Worm (Caenorhabditis elegans) whole organism, mixed stage, embryonic: Measurements from ENCODE around the gene clec-63.

ENCODE experiments used
- M03D4.4 ChIP-seq: sonication (generic microtip); optimal IDR thresholded peaks from 2 replicates; lab custom pipeline; 2017; ENCODE audit warnings: mild to moderate bottlenecking, missing genetic modification characterization, missing compliant biosample characterization
- bed-3 ChIP-seq: fragments of 200-800 bp; sonication (Bioruptor generic); optimal IDR thresholded peaks from 3 replicates; lab custom pipeline; 2018; ENCODE audit warnings: mild to moderate bottlenecking, missing genetic modification characterization, moderate library complexity, missing compliant biosample characterization
- blmp-1 ChIP-seq: fragments of 150-350 bp; optimal IDR thresholded peaks from 2 replicates; lab custom pipeline; 2014; ENCODE audit warnings: missing biosample characterization, missing genetic modification characterization
- ceh-39 ChIP-seq: fragments of 150-350 bp; optimal IDR thresholded peaks from 2 replicates; lab custom pipeline; 2014; ENCODE audit warnings: missing biosample characterization, missing genetic modification characterization
- ceh-43 ChIP-seq: fragments of 200-800 bp; sonication (Bioruptor generic); optimal IDR thresholded peaks from 2 replicates; lab custom pipeline; 2018; ENCODE audit warnings: mild to moderate bottlenecking, missing genetic modification characterization, moderate library complexity, missing compliant biosample characterization
- ceh-83 ChIP-seq: fragments of 200-800 bp; sonication (Bioruptor generic); optimal IDR thresholded peaks from 2 replicates; lab custom pipeline; 2018; ENCODE audit warnings: mild to moderate bottlenecking, missing genetic modification characterization, missing compliant biosample characterization
- ces-1 ChIP-seq: fragments of 150-350 bp; optimal IDR thresholded peaks from 2 replicates; lab custom pipeline; 2014; ENCODE audit warnings: missing biosample characterization, missing genetic modification reagents, missing genetic modification characterization
- cnd-1 ChIP-seq: fragments of 200-800 bp; sonication (Bioruptor generic); optimal IDR thresholded peaks from 2 replicates; lab custom pipeline; 2018; ENCODE audit warnings: mild to moderate bottlenecking, missing genetic modification characterization, missing compliant biosample characterization
- drap-1 ChIP-seq: fragments of 200-800 bp; sonication (Bioruptor generic); optimal IDR thresholded peaks from 3 replicates; lab custom pipeline; 2018; ENCODE audit warnings: mild to moderate bottlenecking, missing genetic modification characterization, missing compliant biosample characterization
- elt-1 ChIP-seq: sonication (generic microtip); optimal IDR thresholded peaks from 2 replicates; lab custom pipeline; 2017; ENCODE audit warnings: missing genetic modification characterization, mild to moderate bottlenecking, missing compliant biosample characterization, antibody characterized with exemption, moderate library complexity, borderline replicate concordance; ENCODE audit not compliant: insufficient read depth
- flh-1 ChIP-seq: fragments of 200-800 bp; sonication (Bioruptor generic); optimal IDR thresholded peaks from 2 replicates; lab custom pipeline; 2018; ENCODE audit warnings: mild to moderate bottlenecking, missing genetic modification characterization, moderate library complexity, missing compliant biosample characterization
- ham-2 ChIP-seq: fragments of 200-800 bp; sonication (Bioruptor generic); optimal IDR thresholded peaks from 2 replicates; lab custom pipeline; 2018; ENCODE audit warnings: mild to moderate bottlenecking, missing genetic modification characterization, missing compliant biosample characterization
- hlh-1 ChIP-seq: fragments of 150-350 bp; optimal IDR thresholded peaks from 2 replicates; lab custom pipeline; 2014; ENCODE audit warnings: missing biosample characterization, missing genetic modification reagents, missing genetic modification characterization
- lin-32 ChIP-seq: fragments of 200-800 bp; sonication (Bioruptor generic); optimal IDR thresholded peaks from 2 replicates; lab custom pipeline; 2018; ENCODE audit warnings: mild to moderate bottlenecking, missing genetic modification characterization, missing compliant biosample characterization
- lsy-2 ChIP-seq: fragments of 150-350 bp; optimal IDR thresholded peaks from 2 replicates; lab custom pipeline; 2014; ENCODE audit warnings: missing biosample characterization, missing genetic modification characterization
- mab-5 ChIP-seq: fragments of 150-350 bp; optimal IDR thresholded peaks from 2 replicates; lab custom pipeline; 2014; ENCODE audit warnings: missing biosample characterization, missing genetic modification characterization
- mep-1 ChIP-seq: fragments of 150-350 bp; optimal IDR thresholded peaks from 2 replicates; lab custom pipeline; 2017; ENCODE audit warnings: missing biosample characterization, missing genetic modification reagents, missing genetic modification characterization, inconsistent platforms
- mls-2 ChIP-seq: sonication (generic microtip); optimal IDR thresholded peaks from 2 replicates; lab custom pipeline; 2016; ENCODE audit warnings: mild to moderate bottlenecking, missing genetic modification characterization, moderate library complexity, missing compliant biosample characterization
- nhr-12 ChIP-seq: fragments of 150-350 bp; optimal IDR thresholded peaks from 2 replicates; lab custom pipeline; 2014; ENCODE audit warnings: missing biosample characterization, missing genetic modification characterization
- nhr-2 ChIP-seq: fragments of 150-350 bp; optimal IDR thresholded peaks from 2 replicates; lab custom pipeline; 2014; ENCODE audit warnings: missing biosample characterization, missing genetic modification characterization
- nhr-237 ChIP-seq: fragments of 150-350 bp; optimal IDR thresholded peaks from 2 replicates; lab custom pipeline; 2014; ENCODE audit warnings: missing biosample characterization, missing genetic modification characterization
- nhr-28 ChIP-seq: fragments of 150-350 bp; optimal IDR thresholded peaks from 2 replicates; lab custom pipeline; 2014; ENCODE audit warnings: missing biosample characterization, missing genetic modification characterization
- pha-4 ChIP-seq: fragments of 150-350 bp; optimal IDR thresholded peaks from 2 replicates; lab custom pipeline; 2018; ENCODE audit warnings: missing biosample characterization, missing genetic modification reagents, missing genetic modification characterization
- sptf-1 ChIP-seq: sonication (generic microtip); optimal IDR thresholded peaks from 2 replicates; lab custom pipeline; 2017; ENCODE audit warnings: mild to moderate bottlenecking, missing genetic modification characterization, moderate library complexity, missing compliant biosample characterization
- tbx-8 ChIP-seq: fragments of 200-800 bp; sonication (Bioruptor generic); optimal IDR thresholded peaks from 2 replicates; lab custom pipeline; 2018; ENCODE audit warnings: mild to moderate bottlenecking, missing genetic modification characterization, moderate library complexity, missing compliant biosample characterization
- unc-120 ChIP-seq: sonication (generic microtip); optimal IDR thresholded peaks from 2 replicates; lab custom pipeline; 2017; ENCODE audit warnings: missing genetic modification characterization, missing compliant biosample characterization; ENCODE audit not compliant: poor library complexity, severe bottlenecking
- unc-39 ChIP-seq: fragments of 150-350 bp; optimal IDR thresholded peaks from 2 replicates; lab custom pipeline; 2014; ENCODE audit warnings: missing biosample characterization, missing genetic modification characterization
- unc-62 ChIP-seq: fragments of 150-350 bp; optimal IDR thresholded peaks from 2 replicates; lab custom pipeline; 2014; ENCODE audit warnings: missing biosample characterization, missing genetic modification reagents, missing genetic modification characterization
- zip-8 ChIP-seq: fragments of 150-350 bp; optimal IDR thresholded peaks from 2 replicates; lab custom pipeline; 2014; ENCODE audit warnings: missing biosample characterization, missing genetic modification characterization
- ztf-11 ChIP-seq: fragments of 150-350 bp; optimal IDR thresholded peaks from 2 replicates; lab custom pipeline; 2014; ENCODE audit warnings: missing biosample characterization, missing genetic modification characterization

clec-63 gene

ce11 chrII:12895078-12895670 is at the start of gene clec-63, which contains the start of gene clec-62:
clec-63 (plus strand) TSS chrII:12895638.
clec-62 (minus strand) TSS chrII:12895128.
- TF ChIP-seq mab-5 (no peak), flh-1 (GFP tag; lab: Kevin White, UChicago) (no peak), unc-120 (tag; lab: Kevin White, UChicago) (no peak), cnd-1 (tag; lab: Kevin White, UChicago) (no peak), drap-1 (no peak), pha-4 (tag; lab: Kevin White, UChicago) (no peak), lin-32 (GFP tag; lab: Kevin White, UChicago) (no peak), ces-1 (GFP tag; lab: Kevin White, UChicago) (no peak), blmp-1 (no peak), nhr-237 (no peak), M03D4.4 (tag; lab: Kevin White, UChicago) (no peak), nhr-2 (tag; lab: Kevin White, UChicago) (no peak), zip-8 (tag; lab: Kevin White, UChicago) (no peak), tbx-8 (GFP tag; lab: Kevin White, UChicago) (no peak), lsy-2 (tag; lab: Kevin White, UChicago) (no peak)

- TF ChIP-seq nhr-12 (tag; lab: Kevin White, UChicago) (no peak), nhr-237 (no peak), ces-1 (GFP tag; lab: Kevin White, UChicago) (no peak), nhr-28 (tag; lab: Kevin White, UChicago) (no peak), drap-1 (no peak), blmp-1 (no peak), flh-1 (GFP tag; lab: Kevin White, UChicago) (no peak), cnd-1 (tag; lab: Kevin White, UChicago) (no peak), mls-2 (no peak), unc-62 (GFP tag; lab: Kevin White, UChicago) (no peak), unc-39 (no peak), ceh-83 (GFP tag; lab: Kevin White, UChicago) (no peak), ceh-43 (GFP tag; lab: Kevin White, UChicago) (no peak), ham-2 (GFP tag; lab: Kevin White, UChicago) (no peak), elt-1 (tag; lab: Kevin White, UChicago) (no peak), mep-1 (no peak), pha-4 (tag; lab: Kevin White, UChicago) (no peak), ceh-39 (tag; lab: Kevin White, UChicago) (no peak)
- TF ChIP-seq, all 35 proteins: peak for 0
Observed at ce11 chrII:12847736-12848135, 47.7 kb upstream of the clec-63 start, which contains the start of gene pes-10. pes-10 (minus strand) TSS chrII:12847836.

ce11 chrII:12850129-12850528 is 45.3 kb upstream of the clec-63 start, which contains the start of gene Y46G5A.28:
Y46G5A.28 (plus strand) TSS chrII:12850429.
- TF ChIP-seq zip-8 (tag; lab: Kevin White, UChicago) (no peak), blmp-1 (no peak)
- TF ChIP-seq, all 35 proteins: peak for 0

- TF ChIP-seq ceh-43 (GFP tag; lab: Kevin White, UChicago) = no peak
- no peak for TF ChIP-seq unc-120 (tag; lab: Kevin White, UChicago)
- TF ChIP-seq pha-4 (tag; lab: Kevin White, UChicago) = no peak
- TF ChIP-seq mls-2 = no peak
- TF ChIP-seq elt-1 (tag; lab: Kevin White, UChicago) = no peak
- no peak for TF ChIP-seq sptf-1 (tag; lab: Kevin White, UChicago)
- no peak for TF ChIP-seq nhr-2 (tag; lab: Kevin White, UChicago)
- no peak for TF ChIP-seq ham-2 (GFP tag; lab: Kevin White, UChicago)
- no peak for TF ChIP-seq ces-1 (GFP tag; lab: Kevin White, UChicago)
- no peak for TF ChIP-seq lin-32 (GFP tag; lab: Kevin White, UChicago)
- TF ChIP-seq mep-1 = no peak
- TF ChIP-seq hlh-1 = no peak
- no peak for TF ChIP-seq ztf-11 (tag; lab: Kevin White, UChicago)
- TF ChIP-seq lsy-2 (tag; lab: Kevin White, UChicago) = no peak
- TF ChIP-seq nhr-28 (tag; lab: Kevin White, UChicago) = no peak
- no peak for TF ChIP-seq bed-3 (GFP tag; lab: Kevin White, UChicago)
Observed at ce11 chrII:12855900-12856299, 39.5 kb upstream of the clec-63 start, which contains the start of gene Y46G5A.29. Y46G5A.29 (plus strand) TSS chrII:12856200.
